Worm (Caenorhabditis elegans): ENCODE results near the gene C07G1.15.

DNA sequence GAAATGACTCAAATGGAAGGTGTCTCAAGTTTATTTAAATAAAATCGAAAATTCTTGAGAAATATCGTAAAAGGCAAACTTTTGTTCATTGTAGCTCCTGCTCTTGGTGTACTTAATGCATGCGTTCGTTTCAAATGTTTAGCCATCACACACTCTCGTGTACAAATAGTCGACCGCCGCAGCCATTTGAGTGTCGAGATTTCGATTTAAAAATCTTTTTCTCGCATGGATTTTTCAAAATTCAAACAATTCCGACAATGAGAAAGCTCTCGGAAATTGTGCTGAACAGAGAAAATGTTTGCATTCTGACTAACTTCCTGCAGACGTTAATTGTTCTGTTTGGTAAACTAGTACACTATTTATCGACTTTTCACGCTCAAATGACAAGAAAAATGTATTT lies 29.5 kb downstream of the C07G1.15 start:
- TF ChIP-seq W03F9.2 (tag; optimal IDR thresholded peaks at IDR 0.05) (no peak), dao-5 (tag; optimal IDR thresholded peaks at IDR 0.05) (no peak)

Data from whole organism, L4/young adult.